Fruit fly (Drosophila melanogaster) whole organism, embryonic: Measurements from ENCODE around the gene dUTPase.

Experiments
- Atf3 ChIP-seq: fragments of 200-800 bp; sonication (Bioruptor generic); optimal IDR thresholded peaks from 3 replicates; lab custom pipeline; 2016; ENCODE audit warnings: missing biosample characterization, missing genetic modification characterization
- B-H2 ChIP-seq: fragments of 200-800 bp; sonication (Bioruptor generic); optimal IDR thresholded peaks from 2 replicates; lab custom pipeline; 2018; ENCODE audit warnings: missing biosample characterization, mild to moderate bottlenecking, missing genetic modification characterization
- BtbVII ChIP-seq: fragments of 200-800 bp; sonication (Bioruptor generic); optimal IDR thresholded peaks from 3 replicates; lab custom pipeline; 2017; ENCODE audit warnings: missing biosample characterization, mild to moderate bottlenecking, missing genetic modification characterization
- CG11247 ChIP-seq: fragments of 200-800 bp; sonication (Bioruptor generic); IDR thresholded peaks from 2 replicates; pipeline ENCODE4 v1.3.6; 2022; ENCODE audit warnings: missing biosample characterization, missing genetic modification characterization
- CG12659 ChIP-seq: fragments of 200-800 bp; sonication (Bioruptor generic); optimal IDR thresholded peaks from 3 replicates; lab custom pipeline; 2017; ENCODE audit warnings: mild to moderate bottlenecking, missing biosample characterization, missing genetic modification reagents, missing genetic modification characterization
- CG13287 ChIP-seq: fragments of 200-800 bp; sonication (Bioruptor generic); IDR thresholded peaks from 2 replicates; pipeline ENCODE4 v1.3.6; 2022; ENCODE audit warnings: missing biosample characterization, missing genetic modification characterization; ENCODE audit not compliant: partially characterized antibody
- CG14050 ChIP-seq: fragments of 200-800 bp; sonication (Bioruptor generic); IDR thresholded peaks from 3 replicates; pipeline ENCODE4 v1.3.6; 2022; ENCODE audit warnings: missing biosample characterization, missing genetic modification characterization
- CG14441 ChIP-seq: fragments of 200-800 bp; sonication (Bioruptor generic); IDR thresholded peaks from 2 replicates; pipeline ENCODE4 v1.3.6; 2022; ENCODE audit warnings: missing biosample characterization, missing genetic modification characterization
- CG16863 ChIP-seq: fragments of 200-800 bp; sonication (Bioruptor generic); optimal IDR thresholded peaks from 3 replicates; lab custom pipeline; 2016; ENCODE audit warnings: missing biosample characterization, missing genetic modification characterization
- CG1832 ChIP-seq: fragments of 200-800 bp; sonication (Bioruptor generic); optimal IDR thresholded peaks from 2 replicates; lab custom pipeline; 2017; ENCODE audit warnings: missing biosample characterization, mild to moderate bottlenecking, missing genetic modification characterization, inconsistent platforms
- CG2116 ChIP-seq: fragments of 200-800 bp; sonication (Bioruptor generic); optimal IDR thresholded peaks from 3 replicates; lab custom pipeline; 2018; ENCODE audit warnings: missing biosample characterization, mild to moderate bottlenecking, missing genetic modification characterization
- CG4404 ChIP-seq: fragments of 200-800 bp; sonication (Bioruptor generic); IDR thresholded peaks from 2 replicates; pipeline ENCODE4 v1.3.6; 2022; ENCODE audit warnings: missing biosample characterization, missing genetic modification characterization
- CG6254 ChIP-seq: fragments of 200-800 bp; sonication (Bioruptor generic); optimal IDR thresholded peaks from 3 replicates; lab custom pipeline; 2017; ENCODE audit warnings: mild to moderate bottlenecking, missing biosample characterization, missing genetic modification reagents, missing genetic modification characterization
- CG7271 ChIP-seq: fragments of 200-800 bp; sonication (Bioruptor generic); optimal IDR thresholded peaks from 2 replicates; lab custom pipeline; 2018; ENCODE audit warnings: missing biosample characterization, mild to moderate bottlenecking, missing genetic modification characterization, moderate library complexity
- CG7372 ChIP-seq: fragments of 200-800 bp; sonication (Bioruptor generic); IDR thresholded peaks from 2 replicates; pipeline ENCODE4 v1.3.6; 2022; ENCODE audit warnings: missing biosample characterization, missing genetic modification characterization
- CG7745 ChIP-seq: fragments of 200-800 bp; sonication (Bioruptor generic); optimal IDR thresholded peaks from 2 replicates; lab custom pipeline; 2018; ENCODE audit warnings: missing biosample characterization, mild to moderate bottlenecking, missing genetic modification characterization, moderate library complexity
- CG8944 ChIP-seq: fragments of 200-800 bp; sonication (Bioruptor generic); optimal IDR thresholded peaks from 3 replicates; lab custom pipeline; 2016; ENCODE audit warnings: missing biosample characterization, missing genetic modification characterization
- CG9727 ChIP-seq: fragments of 200-800 bp; sonication (Bioruptor generic); optimal IDR thresholded peaks from 3 replicates; lab custom pipeline; 2017; ENCODE audit warnings: missing biosample characterization, mild to moderate bottlenecking, missing genetic modification characterization
- D ChIP-seq, 2 experiments: fragments of 200-800 bp in 1 of 2; fragments of >200 bp in 1 of 2; sonication (Bioruptor generic) in 1 of 2; optimal IDR thresholded peaks; 2 replicates in 1 of 2; 3 replicates in 1 of 2; lab custom pipeline; 2017; ENCODE audit warnings: mild to moderate bottlenecking in 1 of 2, missing biosample characterization in 1 of 2, missing genetic modification characterization in 1 of 2, missing genetic modification reagents in 1 of 2
- Dad ChIP-seq: fragments of 200-800 bp; sonication (Bioruptor generic); optimal IDR thresholded peaks from 3 replicates; lab custom pipeline; 2016; ENCODE audit warnings: missing biosample characterization, missing genetic modification characterization
- Dp ChIP-seq: fragments of 200-800 bp; sonication (Bioruptor generic); optimal IDR thresholded peaks from 2 replicates; lab custom pipeline; 2018; ENCODE audit warnings: missing biosample characterization, mild to moderate bottlenecking, missing genetic modification characterization, moderate library complexity
- Eip74EF ChIP-seq, 2 experiments: fragments of 200-800 bp in 1 of 2; fragments of >200 bp in 1 of 2; sonication (Bioruptor generic) in 1 of 2; optimal IDR thresholded peaks; 2 replicates each; lab custom pipeline; 2017 to 2019; ENCODE audit warnings: missing biosample characterization in 2 of 2, missing genetic modification characterization in 2 of 2, mild to moderate bottlenecking in 1 of 2, moderate library complexity in 1 of 2
- Gsc ChIP-seq: fragments of 200-800 bp; sonication (Bioruptor generic); IDR thresholded peaks from 2 replicates; pipeline ENCODE4 v1.3.6; 2022; ENCODE audit warnings: missing biosample characterization, missing genetic modification characterization
- Hsf ChIP-seq: fragments of 200-800 bp; sonication (Bioruptor generic); optimal IDR thresholded peaks from 3 replicates; lab custom pipeline; 2016; ENCODE audit warnings: missing biosample characterization, missing genetic modification characterization
- Kr ChIP-seq: fragments of 200-800 bp; sonication (Bioruptor generic); optimal IDR thresholded peaks from 2 replicates; lab custom pipeline; 2017; ENCODE audit warnings: missing biosample characterization, mild to moderate bottlenecking, missing genetic modification characterization
- NC2α ChIP-seq: fragments of 200-800 bp; sonication (Bioruptor generic); optimal IDR thresholded peaks from 2 replicates; lab custom pipeline; 2016; ENCODE audit warnings: missing biosample characterization, missing genetic modification characterization
- Pdp1 ChIP-seq, 2 experiments: fragments of 200-800 bp; sonication (Bioruptor generic); optimal IDR thresholded peaks; 3 replicates each; lab custom pipeline; 2016; ENCODE audit warnings: missing biosample characterization in 2 of 2, missing genetic modification characterization in 2 of 2, mild to moderate bottlenecking in 1 of 2, moderate library complexity in 1 of 2
- Spps ChIP-seq: fragments of 200-800 bp; sonication (Bioruptor generic); optimal IDR thresholded peaks from 2 replicates; lab custom pipeline; 2018; ENCODE audit warnings: missing biosample characterization, mild to moderate bottlenecking, missing genetic modification characterization
- Stat92E ChIP-seq, 3 experiments: fragments of >200 bp in 2 of 3; fragments of 200-800 bp in 1 of 3; sonication (Bioruptor generic) in 1 of 3; optimal IDR thresholded peaks; 2 replicates each; lab custom pipeline; 2017 to 2019; ENCODE audit warnings: missing biosample characterization in 3 of 3, missing genetic modification characterization in 3 of 3, mild to moderate bottlenecking in 1 of 3, moderate library complexity in 1 of 3
- bbx ChIP-seq: fragments of 200-800 bp; sonication (Bioruptor generic); IDR thresholded peaks from 2 replicates; pipeline ENCODE4 v1.3.6; 2022; ENCODE audit warnings: missing biosample characterization, missing genetic modification characterization; ENCODE audit not compliant: partially characterized antibody
- cad ChIP-seq: fragments of >200 bp; optimal IDR thresholded peaks from 2 replicates; lab custom pipeline; 2017; ENCODE audit warnings: missing biosample characterization, missing genetic modification characterization
- crp ChIP-seq, 2 experiments: fragments of 200-800 bp; sonication (Bioruptor generic); optimal IDR thresholded peaks; 2 replicates in 1 of 2; 3 replicates in 1 of 2; lab custom pipeline; 2017; ENCODE audit warnings: missing biosample characterization in 2 of 2, missing genetic modification characterization in 2 of 2, mild to moderate bottlenecking in 1 of 2, moderate library complexity in 1 of 2
- dan ChIP-seq: fragments of 200-800 bp; sonication (Bioruptor generic); IDR thresholded peaks from 2 replicates; pipeline ENCODE4 v1.3.6; 2022; ENCODE audit warnings: missing biosample characterization, missing genetic modification characterization
- ems ChIP-seq: fragments of 200-800 bp; sonication (Bioruptor generic); optimal IDR thresholded peaks from 3 replicates; lab custom pipeline; 2016; ENCODE audit warnings: missing biosample characterization, missing genetic modification characterization
- gce ChIP-seq: fragments of 200-800 bp; sonication (Bioruptor generic); IDR thresholded peaks from 3 replicates; pipeline ENCODE4 v1.3.6; 2022; ENCODE audit warnings: missing biosample characterization, missing genetic modification characterization
- h ChIP-seq: fragments of >200 bp; optimal IDR thresholded peaks from 2 replicates; lab custom pipeline; 2017
- hbn ChIP-seq: fragments of 200-800 bp; sonication (Bioruptor generic); IDR thresholded peaks from 2 replicates; pipeline ENCODE4 v1.3.6; 2022; ENCODE audit warnings: missing biosample characterization, missing genetic modification characterization; ENCODE audit not compliant: partially characterized antibody
- hkb ChIP-seq, 2 experiments: fragments of 200-800 bp in 1 of 2; fragments of >200 bp in 1 of 2; sonication (Bioruptor generic) in 1 of 2; IDR thresholded peaks in 1 of 2; optimal IDR thresholded peaks in 1 of 2; 2 replicates each; pipeline versions ENCODE4 v1.3.6 to Lab custom; 2017 to 2022; ENCODE audit warnings: missing biosample characterization in 1 of 2, missing genetic modification characterization in 1 of 2
- nmo ChIP-seq: fragments of 200-800 bp; sonication (Bioruptor generic); optimal IDR thresholded peaks from 2 replicates; lab custom pipeline; 2018; ENCODE audit warnings: missing biosample characterization, mild to moderate bottlenecking, missing genetic modification characterization, moderate library complexity
- odd ChIP-seq: fragments of 200-800 bp; sonication (Bioruptor generic); optimal IDR thresholded peaks from 2 replicates; lab custom pipeline; 2017; ENCODE audit warnings: missing biosample characterization, mild to moderate bottlenecking, missing genetic modification characterization
- p53 ChIP-seq: fragments of 200-800 bp; sonication (Bioruptor generic); optimal IDR thresholded peaks from 2 replicates; lab custom pipeline; 2016; ENCODE audit warnings: missing biosample characterization, missing genetic modification characterization
- row ChIP-seq: fragments of 200-800 bp; sonication (Bioruptor generic); IDR thresholded peaks from 3 replicates; pipeline ENCODE4 v1.3.6; 2022; ENCODE audit warnings: missing biosample characterization, missing genetic modification characterization
- sim ChIP-seq: fragments of 200-800 bp; sonication (Bioruptor generic); IDR thresholded peaks from 2 replicates; pipeline ENCODE4 v1.3.6; 2022; ENCODE audit warnings: missing biosample characterization, missing genetic modification characterization
- sna ChIP-seq: fragments of 200-800 bp; sonication (Bioruptor generic); IDR thresholded peaks from 2 replicates; pipeline ENCODE4 v1.3.6; 2022; ENCODE audit warnings: missing biosample characterization, missing genetic modification characterization; ENCODE audit not compliant: partially characterized antibody
- ssp ChIP-seq: fragments of 200-800 bp; sonication (Bioruptor generic); IDR thresholded peaks from 2 replicates; pipeline ENCODE4 v1.3.6; 2022; ENCODE audit warnings: missing biosample characterization, missing genetic modification characterization
- tio ChIP-seq: fragments of 200-800 bp; sonication (Bioruptor generic); optimal IDR thresholded peaks from 2 replicates; lab custom pipeline; 2017; ENCODE audit warnings: missing biosample characterization, missing genetic modification characterization, inconsistent platforms
- vfl ChIP-seq: fragments of 200-800 bp; sonication (Bioruptor generic); optimal IDR thresholded peaks from 2 replicates; lab custom pipeline; 2016; ENCODE audit warnings: missing biosample characterization, missing genetic modification characterization

Gene dUTPase

dm6 chr2L:11037583-11038517 lies 26.7 kb downstream of the dUTPase start (continued):
- TF ChIP-seq Atf3 (GFP tag; lab: Kevin White, UChicago) (no peak), p53 (no peak), odd (GFP tag; lab: Kevin White, UChicago) (peak; percentile 2), dan (no peak), hkb (optimal IDR thresholded peaks at IDR 0.05; lab: Kevin White, UChicago) (no peak), hkb (GFP tag; IDR thresholded peaks at IDR 0.05; lab: Robert Waterston, UW) (peak; percentile 23; the same call in 1 of the 2 replicates), CG1832 (GFP tag; lab: Kevin White, UChicago) (no peak), Stat92E (GFP tag; optimal IDR thresholded peaks at IDR 0.05; lab: Kevin White, UChicago) (no peak), vfl (GFP tag; lab: Kevin White, UChicago) (peak; percentile 11), CG8944 (GFP tag; lab: Kevin White, UChicago) (peak; percentile 2), CG12659 (GFP tag; lab: Kevin White, UChicago) (peak; percentile 34), cad (GFP tag; lab: Kevin White, UChicago) (no peak), CG4404 (GFP tag; lab: Robert Waterston, UW) (no peak), CG14050 (no peak), BtbVII (GFP tag; lab: Kevin White, UChicago) (no peak), Pdp1 (GFP tag; optimal IDR thresholded peaks at IDR 0.05; lab: Kevin White, UChicago) (peak; percentile 9 to 34), Gsc (GFP tag; lab: Robert Waterston, UW) (no peak), Spps (peak; percentile 15), CG7745 (tag; lab: Kevin White, UChicago) (no peak), CG2116 (GFP tag; lab: Kevin White, UChicago) (peak; percentile 5), hbn (no peak), CG6254 (GFP tag; lab: Kevin White, UChicago) (peak; percentile 29), NC2α (GFP tag; lab: Kevin White, UChicago) (peak; percentile 58), Dp (GFP tag; lab: Kevin White, UChicago) (no peak), sna (no peak), nmo (GFP tag; lab: Kevin White, UChicago) (peak; percentile 49), ssp (GFP tag; lab: Robert Waterston, UW) (peak; percentile 46), CG13287 (GFP tag; lab: Robert Waterston, UW) (no peak), gce (no peak), Kr (no peak), B-H2 (GFP tag; lab: Kevin White, UChicago) (no peak), h (lab: Kevin White, UChicago) (no peak), D (optimal IDR thresholded peaks at IDR 0.05; lab: Kevin White, UChicago) (no peak), D (GFP tag; optimal IDR thresholded peaks at IDR 0.05; lab: Kevin White, UChicago) (peak; percentile 45), Dad (no peak), CG7372 (GFP tag; lab: Robert Waterston, UW) (no peak), sim (GFP tag; lab: Robert Waterston, UW) (0 out of 2 replicates have a peak, but pooled peaks have one; percentile 18), CG7271 (tag; lab: Kevin White, UChicago) (no peak), tio (GFP tag; lab: Kevin White, UChicago) (peak; percentile 53), CG16863 (GFP tag; lab: Kevin White, UChicago) (peak; percentile 36), CG11247 (GFP tag; lab: Robert Waterston, UW) (peak; percentile 10; the same call in 1 of the 2 replicates), Eip74EF (GFP tag; optimal IDR thresholded peaks at IDR 0.05; lab: Kevin White, UChicago) (no peak), row (GFP tag; lab: Robert Waterston, UW) (peak; percentile 73), CG9727 (GFP tag; lab: Kevin White, UChicago) (peak; percentile 54), ems (GFP tag; lab: Kevin White, UChicago) (no peak), crp (GFP tag; optimal IDR thresholded peaks at IDR 0.05; lab: Kevin White, UChicago) (no peak), CG14441 (GFP tag; lab: Robert Waterston, UW) (no peak), Hsf (GFP tag; lab: Kevin White, UChicago) (peak; percentile 61), bbx (no peak; the same call in 1 of the 2 replicates)
